Worm (Caenorhabditis elegans) whole organism, L1 larva: ENCODE measurements around the gene let-413.

Source experiments
- lin-13 ChIP-seq: fragments of 150-350 bp; optimal IDR thresholded peaks from 2 replicates; lab custom pipeline; 2014; ENCODE audit warnings: missing biosample characterization, missing genetic modification reagents, missing genetic modification characterization
- lin-15B ChIP-seq: fragments of 150-350 bp; sonication (generic microtip); optimal IDR thresholded peaks from 3 replicates; lab custom pipeline; 2014; ENCODE audit warnings: missing biosample characterization, missing genetic modification characterization
- nhr-12 ChIP-seq: sonication (generic microtip); optimal IDR thresholded peaks from 2 replicates; lab custom pipeline; 2017; ENCODE audit warnings: missing biosample characterization, missing genetic modification characterization
- pag-3 ChIP-seq: sonication (generic microtip); optimal IDR thresholded peaks from 2 replicates; lab custom pipeline; 2017; ENCODE audit warnings: missing genetic modification characterization, mild to moderate bottlenecking, missing compliant biosample characterization, antibody characterized with exemption, borderline replicate concordance; ENCODE audit not compliant: insufficient read depth

- TF ChIP-seq nhr-12 (tag; lab: Kevin White, UChicago) = no peak
- no peak for TF ChIP-seq pag-3
- no peak for TF ChIP-seq lin-15B (tag; lab: Kevin White, UChicago)
- TF ChIP-seq lin-13 = no peak
Observed at ce11 chrV:7978798-7979197, 1.2 kb upstream of the let-413 start.
